Worm (Caenorhabditis elegans): ENCODE measurements around the gene ogdh-2.
A peak's percentile ranks its signal among the peaks of the same experiment; 100 is the strongest.

ogdh-2 gene

DNA sequence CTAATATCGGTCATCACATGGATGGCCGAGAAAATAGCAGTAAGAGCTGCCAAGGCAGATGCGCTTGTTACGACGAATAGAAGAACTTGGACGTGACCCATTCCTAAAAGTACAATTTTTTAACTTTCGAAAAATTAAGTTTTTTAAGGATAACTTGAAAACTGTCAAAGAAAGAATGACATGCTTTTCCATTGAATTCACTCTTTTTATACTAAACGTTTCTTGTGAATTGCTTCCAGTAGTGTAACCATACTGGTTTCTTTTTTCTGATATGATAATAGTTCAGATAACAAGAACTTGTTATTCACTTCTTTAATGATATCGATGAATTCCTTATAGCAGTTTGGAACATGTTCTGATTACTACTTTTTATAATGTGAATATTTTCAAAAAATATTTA lies 26.7 kb upstream of the ogdh-2 start, which contains the start of gene col-37:
col-37 (minus strand) TSS at position 101 of the 400 bp plus-strand sequence.
- TF ChIP-seq nhr-77 (tag; optimal IDR thresholded peaks at IDR 0.05), result no peak
- TF ChIP-seq unc-55 (GFP tag; optimal IDR thresholded peaks at IDR 0.05), result peak; percentile 18

ce11 chrV:12170114-12170513 lies 24.2 kb upstream of the ogdh-2 start, which contains the start of gene ZK863.1:
Gene ZK863.1 (minus strand): TSS chrV:12170214.
- no peak for TF ChIP-seq dmd-4 (tag; optimal IDR thresholded peaks at IDR 0.05)
- no peak for TF ChIP-seq nhr-11 (tag; optimal IDR thresholded peaks at IDR 0.05)
- TF ChIP-seq peb-1 (tag; optimal IDR thresholded peaks at IDR 0.05), result no peak
- TF ChIP-seq Y55F3AM.14 (GFP tag; optimal IDR thresholded peaks at IDR 0.05), result no peak
- TF ChIP-seq nhr-129 (tag; optimal IDR thresholded peaks at IDR 0.05), result no peak

DNA sequence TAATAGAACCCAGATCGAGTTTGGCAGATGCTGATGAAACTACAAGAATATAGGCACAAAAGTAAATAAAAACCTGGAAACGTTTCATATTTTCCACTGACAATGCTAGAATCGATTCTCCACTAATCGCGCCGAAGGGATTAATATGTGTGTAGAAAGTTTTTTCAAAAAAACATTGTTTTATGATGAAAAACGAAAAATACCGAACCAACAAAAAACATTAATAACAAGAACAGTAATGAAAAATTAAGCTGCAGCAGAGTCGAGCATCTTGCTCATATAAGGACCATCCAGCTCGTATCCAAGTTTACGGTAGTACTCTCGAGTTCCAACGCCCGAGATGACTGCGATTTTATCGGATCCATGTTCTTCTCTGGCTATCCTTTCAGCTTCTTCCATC lies 15.0 kb upstream of the ogdh-2 start, which contains the start of gene clec-224:
clec-224 (minus strand) TSS at position 101 of the 400 bp plus-strand sequence.
- TF ChIP-seq lin-13 (GFP tag; optimal IDR thresholded peaks at IDR 0.05) (no peak), gmeb-1 (tag; optimal IDR thresholded peaks at IDR 0.05) (no peak), R02D3.7 (tag; optimal IDR thresholded peaks at IDR 0.05) (no peak), ama-1 (optimal IDR thresholded peaks at IDR 0.05) (no peak), ZK546.5 (tag; optimal IDR thresholded peaks at IDR 0.05) (no peak), elt-1 (tag; optimal IDR thresholded peaks at IDR 0.05) (no peak), unc-62 (GFP tag; optimal IDR thresholded peaks at IDR 0.05) (no peak), nhr-23 (tag; optimal IDR thresholded peaks at IDR 0.05) (no peak), mbf-1 (tag; optimal IDR thresholded peaks at IDR 0.05) (no peak), nhr-12 (tag; optimal IDR thresholded peaks at IDR 0.05) (no peak), mdl-1 (tag; optimal IDR thresholded peaks at IDR 0.05) (no peak), sma-3 (GFP tag; optimal IDR thresholded peaks at IDR 0.05) (no peak), ztf-4 (tag; optimal IDR thresholded peaks at IDR 0.05) (no peak), unc-39 (tag; optimal IDR thresholded peaks at IDR 0.05) (no peak), lin-11 (tag; optimal IDR thresholded peaks at IDR 0.05) (no peak), egl-27 (tag; optimal IDR thresholded peaks at IDR 0.05) (no peak), C34F6.9 (tag; optimal IDR thresholded peaks at IDR 0.05) (no peak), aly-2 (tag; optimal IDR thresholded peaks at IDR 0.05) (no peak), zag-1 (tag; optimal IDR thresholded peaks at IDR 0.05) (no peak)

DNA sequence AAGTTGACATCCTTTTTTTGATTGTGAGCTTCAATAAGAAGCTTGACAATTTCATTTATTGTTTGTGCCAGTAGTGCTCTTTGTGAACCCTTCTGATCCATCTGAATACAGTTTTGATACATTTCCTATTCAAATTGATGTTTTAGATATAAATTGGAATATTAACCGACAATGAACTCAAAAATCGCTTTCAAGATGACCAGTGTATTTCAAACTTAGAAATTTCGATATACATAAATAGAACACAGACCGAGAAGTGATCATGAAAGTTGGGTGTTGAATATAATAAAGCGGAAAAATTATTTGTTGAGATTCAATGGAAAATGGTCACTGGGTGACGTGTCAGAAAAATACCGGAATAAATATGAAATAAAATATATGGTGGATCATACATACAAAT lies 13.0 kb upstream of the ogdh-2 start, which contains the start of gene elpc-3:
elpc-3 (minus strand) TSS at position 101 of the 400 bp plus-strand sequence.
- no peak for TF ChIP-seq F13H6.1 (tag; optimal IDR thresholded peaks at IDR 0.05)
- no peak for TF ChIP-seq sma-3 (GFP tag; optimal IDR thresholded peaks at IDR 0.05)
- TF ChIP-seq nhr-23 (tag; optimal IDR thresholded peaks at IDR 0.05), result no peak
- no peak for TF ChIP-seq ceh-16 (tag; optimal IDR thresholded peaks at IDR 0.05)
- TF ChIP-seq sma-9 (GFP tag; optimal IDR thresholded peaks at IDR 0.05), result no peak
- no peak for TF ChIP-seq sma-9 (tag; optimal IDR thresholded peaks at IDR 0.05)
- no peak for TF ChIP-seq nhr-129 (tag; optimal IDR thresholded peaks at IDR 0.05)
- TF ChIP-seq lin-39 (tag; optimal IDR thresholded peaks at IDR 0.05), result no peak
- TF ChIP-seq nhr-10 (tag; optimal IDR thresholded peaks at IDR 0.05), result no peak
- no peak for TF ChIP-seq nhr-12 (tag; optimal IDR thresholded peaks at IDR 0.05)
- TF ChIP-seq C34F6.9 (tag; optimal IDR thresholded peaks at IDR 0.05), result no peak
- no peak for TF ChIP-seq nhr-6 (tag; optimal IDR thresholded peaks at IDR 0.05)
- no peak for TF ChIP-seq alr-1 (tag; optimal IDR thresholded peaks at IDR 0.05)
- TF ChIP-seq unc-55 (GFP tag; optimal IDR thresholded peaks at IDR 0.05), result no peak
- TF ChIP-seq unc-62 (GFP tag; optimal IDR thresholded peaks at IDR 0.05), result no peak
- no peak for TF ChIP-seq crh-2 (tag; optimal IDR thresholded peaks at IDR 0.05)
- TF ChIP-seq R02D3.7 (tag; optimal IDR thresholded peaks at IDR 0.05), result no peak
- no peak for TF ChIP-seq lsy-2 (tag; optimal IDR thresholded peaks at IDR 0.05)
- TF ChIP-seq blmp-1 (tag; optimal IDR thresholded peaks at IDR 0.05; ENCODE audit: insufficient read depth), result no peak
- no peak for TF ChIP-seq nhr-77 (tag; optimal IDR thresholded peaks at IDR 0.05)
- no peak for TF ChIP-seq gmeb-1 (tag; optimal IDR thresholded peaks at IDR 0.05)

DNA sequence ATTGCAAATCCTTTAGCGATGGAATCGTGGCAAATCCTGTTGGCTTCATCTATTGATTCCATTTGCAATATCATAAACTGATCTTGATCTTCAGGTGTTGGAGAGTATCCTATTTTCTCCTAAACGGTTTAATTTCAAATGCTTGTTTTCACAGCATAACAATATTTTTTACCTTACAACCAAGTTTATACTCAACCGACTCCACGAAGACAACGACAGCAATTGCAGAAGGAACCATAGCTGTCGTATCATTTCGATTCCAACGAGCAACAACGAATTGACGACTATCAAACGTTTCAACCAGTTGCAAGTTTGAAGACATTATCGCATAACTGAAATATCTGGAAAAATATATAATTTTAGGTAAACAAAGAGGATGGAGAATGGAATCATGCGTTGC lies 10.5 kb upstream of the ogdh-2 start, which contains the start of gene usip-1:
usip-1 (minus strand) TSS at position 341 of the 400 bp plus-strand sequence.
- no peak for TF ChIP-seq mdl-1 (tag; optimal IDR thresholded peaks at IDR 0.05)
- TF ChIP-seq sma-9 (GFP tag; optimal IDR thresholded peaks at IDR 0.05), result no peak
- TF ChIP-seq sma-9 (tag; optimal IDR thresholded peaks at IDR 0.05), result no peak
- TF ChIP-seq nhr-77 (tag; optimal IDR thresholded peaks at IDR 0.05), result no peak
- TF ChIP-seq lsy-2 (tag; optimal IDR thresholded peaks at IDR 0.05), result no peak
- no peak for TF ChIP-seq mab-5 (tag; optimal IDR thresholded peaks at IDR 0.05)
- TF ChIP-seq nhr-6 (tag; optimal IDR thresholded peaks at IDR 0.05), result no peak
- no peak for TF ChIP-seq unc-39 (tag; optimal IDR thresholded peaks at IDR 0.05)
